Fruit fly (Drosophila melanogaster) whole organism, embryonic: ENCODE measurements around the gene Nle.

Experiments used
- Adf1 ChIP-seq: fragments of 200-800 bp; sonication (Bioruptor generic); IDR thresholded peaks from 2 replicates; pipeline ENCODE4 v1.3.6; 2022; ENCODE audit warnings: missing biosample characterization, missing genetic modification characterization
- Asciz ChIP-seq: fragments of 200-800 bp; sonication (Bioruptor generic); optimal IDR thresholded peaks from 2 replicates; lab custom pipeline; 2017; ENCODE audit warnings: missing biosample characterization, mild to moderate bottlenecking, missing genetic modification characterization, missing genetic modification reagents
- Atf3 ChIP-seq: fragments of 200-800 bp; sonication (Bioruptor generic); optimal IDR thresholded peaks from 3 replicates; lab custom pipeline; 2016; ENCODE audit warnings: missing biosample characterization, missing genetic modification characterization
- CG10979 ChIP-seq: fragments of 200-800 bp; sonication (Bioruptor generic); optimal IDR thresholded peaks from 2 replicates; lab custom pipeline; 2018; ENCODE audit warnings: missing biosample characterization, mild to moderate bottlenecking, missing genetic modification characterization, moderate library complexity
- CG11085 ChIP-seq: fragments of 200-800 bp; sonication (Bioruptor generic); IDR thresholded peaks from 2 replicates; pipeline ENCODE4 v1.3.6; 2022; ENCODE audit warnings: missing biosample characterization, missing genetic modification characterization
- CG12071 ChIP-seq: fragments of 200-800 bp; sonication (Bioruptor generic); optimal IDR thresholded peaks from 3 replicates; lab custom pipeline; 2018; ENCODE audit warnings: missing biosample characterization, mild to moderate bottlenecking, missing genetic modification characterization
- CG16813 ChIP-seq: fragments of 200-800 bp; sonication (Bioruptor generic); IDR thresholded peaks from 3 replicates; pipeline ENCODE4 v1.3.6; 2022; ENCODE audit warnings: missing biosample characterization, missing genetic modification characterization; ENCODE audit not compliant: partially characterized antibody
- CG16815 ChIP-seq: fragments of 200-800 bp; sonication (Bioruptor generic); optimal IDR thresholded peaks from 3 replicates; lab custom pipeline; 2017; ENCODE audit warnings: missing biosample characterization, mild to moderate bottlenecking, missing genetic modification characterization
- CG17829 ChIP-seq: fragments of 200-800 bp; optimal IDR thresholded peaks from 2 replicates; lab custom pipeline; 2019; ENCODE audit warnings: missing biosample characterization, mild to moderate bottlenecking, missing genetic modification characterization, moderate library complexity
- CG18599 ChIP-seq: fragments of 200-800 bp; sonication (Bioruptor generic); optimal IDR thresholded peaks from 3 replicates; lab custom pipeline; 2017; ENCODE audit warnings: missing biosample characterization, missing genetic modification characterization, mild to moderate bottlenecking, moderate library complexity, missing genetic modification reagents
- CG2129 ChIP-seq: fragments of 200-800 bp; sonication (Bioruptor generic); IDR thresholded peaks from 2 replicates; pipeline ENCODE4 v1.3.6; 2022; ENCODE audit warnings: missing biosample characterization, missing genetic modification characterization; ENCODE audit not compliant: partially characterized antibody
- CG2199 ChIP-seq: fragments of 200-800 bp; sonication (Bioruptor generic); IDR thresholded peaks from 3 replicates; pipeline ENCODE4 v1.3.6; 2022; ENCODE audit warnings: missing biosample characterization, missing genetic modification characterization
- CG33213 ChIP-seq: fragments of 200-800 bp; sonication (Bioruptor generic); optimal IDR thresholded peaks from 3 replicates; lab custom pipeline; 2016; ENCODE audit warnings: missing biosample characterization, missing genetic modification characterization
- CG4282 ChIP-seq: fragments of 200-800 bp; sonication (Bioruptor generic); optimal IDR thresholded peaks from 2 replicates; lab custom pipeline; 2016; ENCODE audit warnings: missing biosample characterization, missing genetic modification characterization
- CG7839 ChIP-seq: fragments of 200-800 bp; sonication (Bioruptor generic); optimal IDR thresholded peaks from 3 replicates; lab custom pipeline; 2018; ENCODE audit warnings: missing biosample characterization, mild to moderate bottlenecking, missing genetic modification characterization, moderate library complexity
- CG8089 ChIP-seq: fragments of 200-800 bp; sonication (Bioruptor generic); optimal IDR thresholded peaks from 3 replicates; lab custom pipeline; 2016; ENCODE audit warnings: missing biosample characterization, missing genetic modification characterization
- CG8765 ChIP-seq: fragments of 200-800 bp; sonication (Bioruptor generic); IDR thresholded peaks from 2 replicates; pipeline ENCODE4 v1.3.6; 2022; ENCODE audit warnings: missing biosample characterization, missing genetic modification characterization
- CG8924 ChIP-seq: fragments of 200-800 bp; optimal IDR thresholded peaks from 3 replicates; lab custom pipeline; 2019; ENCODE audit warnings: missing biosample characterization, mild to moderate bottlenecking, missing genetic modification characterization, moderate library complexity
- CG9727 ChIP-seq: fragments of 200-800 bp; sonication (Bioruptor generic); optimal IDR thresholded peaks from 3 replicates; lab custom pipeline; 2017; ENCODE audit warnings: missing biosample characterization, mild to moderate bottlenecking, missing genetic modification characterization
- Dad ChIP-seq: fragments of 200-800 bp; sonication (Bioruptor generic); optimal IDR thresholded peaks from 3 replicates; lab custom pipeline; 2016; ENCODE audit warnings: missing biosample characterization, missing genetic modification characterization
- Dfd ChIP-seq, 2 experiments: fragments of >200 bp; optimal IDR thresholded peaks; 2 replicates each; lab custom pipeline; 2017; ENCODE audit warnings: missing biosample characterization in 2 of 2, missing genetic modification characterization in 2 of 2
- Gsc ChIP-seq: fragments of 200-800 bp; sonication (Bioruptor generic); IDR thresholded peaks from 2 replicates; pipeline ENCODE4 v1.3.6; 2022; ENCODE audit warnings: missing biosample characterization, missing genetic modification characterization
- Nf-YA ChIP-seq: fragments of 200-800 bp; sonication (Bioruptor generic); IDR thresholded peaks from 2 replicates; pipeline ENCODE4 v1.3.6; 2022; ENCODE audit warnings: missing biosample characterization, missing genetic modification characterization
- Pdp1 ChIP-seq, 2 experiments: fragments of 200-800 bp; sonication (Bioruptor generic); optimal IDR thresholded peaks; 3 replicates each; lab custom pipeline; 2016; ENCODE audit warnings: missing biosample characterization in 2 of 2, missing genetic modification characterization in 2 of 2, mild to moderate bottlenecking in 1 of 2, moderate library complexity in 1 of 2
- Tbp ChIP-seq: fragments of >200 bp; optimal IDR thresholded peaks from 2 replicates; lab custom pipeline; 2018; ENCODE audit warnings: missing biosample characterization, missing genetic modification characterization
- ab ChIP-seq: fragments of 200-800 bp; sonication (Bioruptor generic); optimal IDR thresholded peaks from 2 replicates; lab custom pipeline; 2016; ENCODE audit warnings: missing biosample characterization, missing genetic modification characterization
- bcd ChIP-seq: fragments of 200-800 bp; sonication (Bioruptor generic); optimal IDR thresholded peaks from 2 replicates; lab custom pipeline; 2017; ENCODE audit warnings: missing biosample characterization, mild to moderate bottlenecking, missing genetic modification characterization
- cas ChIP-seq: fragments of 200-800 bp; sonication (Bioruptor generic); IDR thresholded peaks from 2 replicates; pipeline ENCODE4 v1.3.6; 2022; ENCODE audit warnings: missing biosample characterization, missing genetic modification characterization
- chif ChIP-seq, 2 experiments: fragments of 200-800 bp; sonication (Bioruptor generic); optimal IDR thresholded peaks; 3 replicates each; lab custom pipeline; 2016; ENCODE audit warnings: missing biosample characterization in 2 of 2, missing genetic modification characterization in 2 of 2
- ci ChIP-seq: fragments of 200-800 bp; sonication (Bioruptor generic); IDR thresholded peaks from 3 replicates; pipeline ENCODE4 v1.3.6; 2022; ENCODE audit warnings: missing biosample characterization, missing genetic modification characterization
- corto ChIP-seq: fragments of 200-800 bp; sonication (Bioruptor generic); optimal IDR thresholded peaks from 2 replicates; lab custom pipeline; 2016; ENCODE audit warnings: missing biosample characterization, mild to moderate bottlenecking, missing genetic modification characterization, moderate library complexity
- crp ChIP-seq, 2 experiments: fragments of 200-800 bp; sonication (Bioruptor generic); optimal IDR thresholded peaks; 2 replicates in 1 of 2; 3 replicates in 1 of 2; lab custom pipeline; 2017; ENCODE audit warnings: missing biosample characterization in 2 of 2, missing genetic modification characterization in 2 of 2, mild to moderate bottlenecking in 1 of 2, moderate library complexity in 1 of 2
- da ChIP-seq: fragments of 200-800 bp; sonication (Bioruptor generic); optimal IDR thresholded peaks from 2 replicates; lab custom pipeline; 2016; ENCODE audit warnings: missing biosample characterization, missing genetic modification characterization
- dysf ChIP-seq: fragments of 200-800 bp; sonication (Bioruptor generic); IDR thresholded peaks from 3 replicates; pipeline ENCODE4 v1.3.6; 2022; ENCODE audit warnings: missing biosample characterization, missing genetic modification characterization
- gcm2 ChIP-seq: fragments of 200-800 bp; sonication (Bioruptor generic); optimal IDR thresholded peaks from 2 replicates; lab custom pipeline; 2016; ENCODE audit warnings: missing biosample characterization, missing genetic modification characterization
- gem ChIP-seq: fragments of 200-800 bp; sonication (Bioruptor generic); optimal IDR thresholded peaks from 2 replicates; lab custom pipeline; 2019; ENCODE audit warnings: missing biosample characterization, mild to moderate bottlenecking, missing genetic modification characterization, moderate library complexity
- gfzf ChIP-seq: fragments of 200-800 bp; sonication (Bioruptor generic); optimal IDR thresholded peaks from 2 replicates; lab custom pipeline; 2016; ENCODE audit warnings: missing biosample characterization, mild to moderate bottlenecking, missing genetic modification characterization, moderate library complexity
- hb ChIP-seq: fragments of 200-800 bp; sonication (Bioruptor generic); IDR thresholded peaks from 3 replicates; pipeline ENCODE4 v1.3.6; 2022; ENCODE audit warnings: missing biosample characterization, missing genetic modification characterization; ENCODE audit not compliant: partially characterized antibody
- lola ChIP-seq, 3 experiments: fragments of >200 bp in 2 of 3; fragments of 200-800 bp in 1 of 3; sonication (Bioruptor generic) in 1 of 3; optimal IDR thresholded peaks; 2 replicates each; lab custom pipeline; 2017 to 2019; ENCODE audit warnings: missing biosample characterization in 3 of 3, missing genetic modification characterization in 3 of 3, mild to moderate bottlenecking in 1 of 3, moderate library complexity in 1 of 3
- odd ChIP-seq: fragments of 200-800 bp; sonication (Bioruptor generic); optimal IDR thresholded peaks from 2 replicates; lab custom pipeline; 2017; ENCODE audit warnings: missing biosample characterization, mild to moderate bottlenecking, missing genetic modification characterization
- onecut ChIP-seq: fragments of 200-800 bp; sonication (Bioruptor generic); IDR thresholded peaks from 2 replicates; pipeline ENCODE4 v1.3.6; 2022; ENCODE audit warnings: missing biosample characterization, missing genetic modification characterization
- otp ChIP-seq: fragments of 200-800 bp; sonication (Bioruptor generic); IDR thresholded peaks from 3 replicates; pipeline ENCODE4, ENCODE4 v1.3.6; 2022; ENCODE audit warnings: missing biosample characterization, missing genetic modification characterization
- peb ChIP-seq: fragments of 200-800 bp; sonication (Bioruptor generic); IDR thresholded peaks from 2 replicates; pipeline ENCODE4 v1.3.6; 2022; ENCODE audit warnings: missing biosample characterization, missing genetic modification characterization
- pfk ChIP-seq: fragments of 200-800 bp; sonication (Bioruptor generic); optimal IDR thresholded peaks from 2 replicates; lab custom pipeline; 2018; ENCODE audit warnings: missing biosample characterization, mild to moderate bottlenecking, missing genetic modification characterization, moderate library complexity
- seq ChIP-seq: fragments of 200-800 bp; sonication (Bioruptor generic); IDR thresholded peaks from 2 replicates; pipeline ENCODE4 v1.3.6; 2022; ENCODE audit warnings: missing biosample characterization, missing genetic modification characterization
- slou ChIP-seq: fragments of 200-800 bp; sonication (Bioruptor generic); optimal IDR thresholded peaks from 3 replicates; lab custom pipeline; 2016; ENCODE audit warnings: missing biosample characterization, missing genetic modification characterization
- ttk ChIP-seq: fragments of 200-800 bp; sonication (Bioruptor generic); IDR thresholded peaks from 2 replicates; pipeline ENCODE4 v2.1.2; 2022; ENCODE audit warnings: missing biosample characterization, missing genetic modification characterization
- zen2 ChIP-seq: fragments of 200-800 bp; sonication (Bioruptor generic); IDR thresholded peaks from 3 replicates; pipeline ENCODE4 v1.3.6; 2022; ENCODE audit warnings: missing biosample characterization, missing genetic modification characterization; ENCODE audit not compliant: partially characterized antibody
- zf30C ChIP-seq: fragments of 200-800 bp; sonication (Bioruptor generic); optimal IDR thresholded peaks from 3 replicates; lab custom pipeline; 2018; ENCODE audit warnings: missing biosample characterization, mild to moderate bottlenecking, missing genetic modification characterization

Gene Nle

DNA sequence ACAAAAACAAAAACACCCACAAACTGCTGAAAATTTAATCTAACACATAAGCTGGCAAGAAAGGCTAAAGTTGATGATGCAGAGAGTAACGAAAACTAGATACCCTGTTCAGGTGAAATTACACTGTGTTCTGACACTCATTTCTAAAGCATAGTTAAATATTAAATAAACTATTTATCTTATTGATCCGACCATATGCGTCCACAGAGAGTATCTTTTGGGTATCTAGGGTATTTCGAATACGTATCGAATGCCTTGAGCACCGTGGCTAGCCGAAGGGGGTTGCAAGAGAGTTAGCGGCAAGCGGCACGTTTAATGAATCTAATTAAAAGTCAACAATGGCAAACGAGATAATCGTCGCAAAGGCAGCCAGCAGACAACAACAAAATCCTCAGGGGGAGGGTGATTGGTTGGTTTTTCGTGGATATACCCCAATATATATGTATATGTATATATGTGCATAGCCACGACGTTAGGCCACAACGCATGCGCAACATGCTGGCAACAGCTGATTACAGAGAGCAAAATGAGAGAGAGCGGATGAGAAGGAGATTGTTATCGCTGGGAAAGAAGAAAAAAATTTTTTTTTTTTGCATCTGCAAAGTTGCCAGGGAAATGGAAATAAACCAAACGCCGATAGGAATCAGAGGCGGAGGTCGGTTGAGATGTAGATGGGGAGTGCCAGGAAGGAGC lies 45.8 kb downstream of the Nle start (continued):
- peak; percentile 81 for TF ChIP-seq CG18599 (GFP tag; lab: Kevin White, UChicago)
- peak; percentile 77 for TF ChIP-seq bcd (GFP tag; lab: Kevin White, UChicago)
- TF ChIP-seq CG10979 (tag; lab: Kevin White, UChicago) = peak; percentile 88
- peak; percentile 89 for TF ChIP-seq gem
- no peak for TF ChIP-seq CG16813 (GFP tag; lab: Robert Waterston, UW)
- TF ChIP-seq da (GFP tag; lab: Kevin White, UChicago) = no peak
- TF ChIP-seq CG2129 (GFP tag; lab: Robert Waterston, UW) = no peak
- TF ChIP-seq ab (GFP tag; lab: Kevin White, UChicago) = peak; percentile 19
- 0 out of 2 replicates have a peak, but pooled peaks have one; percentile 64 for TF ChIP-seq CG11085 (GFP tag; lab: Robert Waterston, UW)
- peak; percentile 76 for TF ChIP-seq dysf (GFP tag; lab: Robert Waterston, UW)
- no peak for TF ChIP-seq pfk (GFP tag; lab: Kevin White, UChicago)
- TF ChIP-seq gfzf (GFP tag; lab: Kevin White, UChicago) = no peak
- TF ChIP-seq CG16815 (GFP tag; lab: Kevin White, UChicago) = peak; percentile 81
- peak; percentile 72 for TF ChIP-seq Gsc
- peak; percentile 75 for TF ChIP-seq CG8924 (tag; lab: Kevin White, UChicago)
- no peak for TF ChIP-seq crp (GFP tag; optimal IDR thresholded peaks at IDR 0.05; lab: Kevin White, UChicago)
- TF ChIP-seq Atf3 (GFP tag; lab: Kevin White, UChicago) = peak; percentile 39
- no peak for TF ChIP-seq gcm2 (GFP tag; lab: Kevin White, UChicago)
- TF ChIP-seq slou (GFP tag; lab: Kevin White, UChicago) = no peak
- TF ChIP-seq cas (GFP tag; lab: Robert Waterston, UW) = no peak
- TF ChIP-seq CG4282 (GFP tag; lab: Kevin White, UChicago) = no peak
- TF ChIP-seq Nf-YA (GFP tag; lab: Robert Waterston, UW) = peak; percentile 44
- TF ChIP-seq lola (GFP tag; optimal IDR thresholded peaks at IDR 0.05; lab: Kevin White, UChicago) = peak in 1 of 3 experiments; percentile 70
- TF ChIP-seq CG33213 (GFP tag; lab: Kevin White, UChicago) = no peak
- TF ChIP-seq Tbp = no peak
- no peak for TF ChIP-seq zen2 (GFP tag; lab: Robert Waterston, UW)
- TF ChIP-seq hb = no peak
- TF ChIP-seq CG8089 (GFP tag; lab: Kevin White, UChicago) = peak; percentile 34
- TF ChIP-seq zf30C = peak; percentile 44
- peak; percentile 69 for TF ChIP-seq seq
- TF ChIP-seq corto (GFP tag; lab: Kevin White, UChicago) = no peak
- peak; percentile 53 for TF ChIP-seq Asciz (GFP tag; lab: Kevin White, UChicago)
- TF ChIP-seq Dfd (GFP tag; optimal IDR thresholded peaks at IDR 0.05; lab: Kevin White, UChicago) = no peak
- peak; percentile 90 for TF ChIP-seq ci (GFP tag; lab: Robert Waterston, UW)
- no peak for TF ChIP-seq Dad (GFP tag; lab: Kevin White, UChicago)
- peak; percentile 79 for TF ChIP-seq CG12071 (GFP tag; lab: Kevin White, UChicago)
- no peak for TF ChIP-seq Adf1 (GFP tag; lab: Robert Waterston, UW)
- TF ChIP-seq ttk (GFP tag; lab: Robert Waterston, UW) = peak; percentile 87
- TF ChIP-seq CG9727 = peak; percentile 72
- TF ChIP-seq otp (GFP tag; lab: Robert Waterston, UW) = peak; percentile 86
- peak; percentile 57 to 82 for TF ChIP-seq chif (GFP tag; optimal IDR thresholded peaks at IDR 0.05; lab: Kevin White, UChicago)
- TF ChIP-seq Pdp1 (GFP tag; optimal IDR thresholded peaks at IDR 0.05; lab: Kevin White, UChicago) = peak; percentile 46 to 57
- peak; percentile 65 for TF ChIP-seq peb (GFP tag; lab: Robert Waterston, UW)
- TF ChIP-seq onecut = peak; percentile 72
- TF ChIP-seq CG8765 (GFP tag; lab: Robert Waterston, UW) = peak; percentile 86
- peak; percentile 88 for TF ChIP-seq CG17829 (tag; lab: Kevin White, UChicago)
- no peak for TF ChIP-seq odd (GFP tag; lab: Kevin White, UChicago)
- TF ChIP-seq CG7839 = peak; percentile 83
- peak; percentile 91 for TF ChIP-seq CG2199 (GFP tag; lab: Robert Waterston, UW)
